Fruit fly (Drosophila melanogaster) whole organism, embryonic: ENCODE results near the gene cype.

Experiments
- Deaf1 ChIP-seq: fragments of 200-800 bp; optimal IDR thresholded peaks from 3 replicates; lab custom pipeline; 2019; ENCODE audit warnings: missing biosample characterization, mild to moderate bottlenecking, missing genetic modification characterization, moderate library complexity
- croc ChIP-seq: fragments of 200-800 bp; sonication (Bioruptor generic); conservative IDR thresholded peaks from 3 replicates; pipeline ENCODE4 v1.3.6; 2022; ENCODE audit warnings: missing biosample characterization, missing genetic modification characterization
- da ChIP-seq: fragments of 200-800 bp; sonication (Bioruptor generic); optimal IDR thresholded peaks from 2 replicates; lab custom pipeline; 2016; ENCODE audit warnings: missing biosample characterization, missing genetic modification characterization
- peb ChIP-seq: fragments of 200-800 bp; sonication (Bioruptor generic); IDR thresholded peaks from 2 replicates; pipeline ENCODE4 v1.3.6; 2022; ENCODE audit warnings: missing biosample characterization, missing genetic modification characterization

DNA sequence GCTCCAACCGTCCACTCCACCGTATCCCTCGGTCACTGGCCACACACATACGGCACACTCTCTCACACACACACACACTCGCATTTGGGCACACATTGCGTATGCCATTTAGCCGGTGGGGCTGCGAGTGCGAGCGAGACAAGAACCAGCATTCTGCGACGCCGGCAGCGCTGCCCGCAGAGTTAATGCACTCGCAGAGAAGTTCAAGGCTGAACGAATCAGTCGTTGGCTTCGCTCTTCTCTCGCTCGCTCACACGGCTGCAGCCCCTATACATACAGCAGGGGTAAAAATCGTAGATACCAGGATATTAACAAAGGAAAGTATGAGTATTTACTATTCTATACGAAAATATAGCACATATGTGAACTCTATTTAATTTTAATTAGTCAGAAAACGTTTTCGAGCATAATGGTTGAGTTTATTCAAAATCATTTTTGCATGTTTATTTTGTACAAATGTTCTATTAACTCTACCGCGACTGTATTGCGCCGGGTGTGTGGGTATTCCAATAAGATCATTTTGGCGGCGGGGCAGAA is 34.0 kb upstream of the cype start:
- peak; percentile 78 for TF ChIP-seq croc (GFP tag; lab: Robert Waterston, UW)
- peak; percentile 46 for TF ChIP-seq Deaf1
- no peak for TF ChIP-seq da (GFP tag; lab: Kevin White, UChicago)
- peak; percentile 52; the same call in 1 of the 2 replicates for TF ChIP-seq peb (GFP tag; lab: Robert Waterston, UW)
